Fruit fly (Drosophila melanogaster): ENCODE data around the gene CG33939.

DNA sequence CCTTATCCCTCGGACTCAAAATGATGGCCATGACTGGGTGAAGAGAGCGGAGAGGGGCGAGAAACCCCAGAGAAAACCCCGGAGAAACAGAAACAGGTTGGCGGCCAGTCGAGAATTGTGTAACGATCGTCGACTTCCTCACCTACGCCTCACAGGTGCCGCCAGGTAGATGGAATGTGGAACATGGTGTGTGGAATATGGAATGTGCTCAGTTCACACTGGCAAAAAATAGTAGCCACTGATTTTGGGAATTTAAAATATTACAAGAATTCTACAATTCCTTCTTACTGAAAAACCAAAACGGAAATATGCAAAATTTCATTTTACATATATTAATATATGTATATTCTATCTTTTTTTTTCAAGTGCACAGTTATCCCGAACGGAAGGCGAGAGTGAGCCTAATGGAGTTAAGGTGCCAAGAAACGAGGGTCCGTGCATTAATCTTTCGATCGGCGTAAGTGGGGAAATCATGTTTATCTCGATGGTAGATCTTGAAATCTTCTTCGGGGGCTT lies 18.7 kb downstream of the CG33939 start:
- no peak for TF ChIP-seq pan (optimal IDR thresholded peaks at IDR 0.05)
- no peak for TF ChIP-seq usp (GFP tag; optimal IDR thresholded peaks at IDR 0.05)
- TF ChIP-seq Dll (optimal IDR thresholded peaks at IDR 0.05): no peak

Measured in whole organism.